Worm (Caenorhabditis elegans): ENCODE measurements around the gene Y39G8B.1.

ce11 chrII:13994934-13995333 lies 21.3 kb upstream of the Y39G8B.1 start, which contains the start of gene Y39G8B.7:
- TF ChIP-seq unc-62 (GFP tag; optimal IDR thresholded peaks at IDR 0.05 in 1 of 2) = no peak
- no peak for TF ChIP-seq unc-62 (tag; optimal IDR thresholded peaks at IDR 0.05)
- TF ChIP-seq ztf-7 (tag; optimal IDR thresholded peaks at IDR 0.05) = no peak
- TF ChIP-seq ztf-11 (tag; optimal IDR thresholded peaks at IDR 0.05) = no peak
- TF ChIP-seq ama-1 (optimal IDR thresholded peaks at IDR 0.05) = no peak
- TF ChIP-seq lin-1 (GFP tag; IDR thresholded peaks at IDR 0.05) = no peak
- TF ChIP-seq ces-1 (GFP tag; optimal IDR thresholded peaks at IDR 0.05) = no peak
- TF ChIP-seq pqm-1 (tag; optimal IDR thresholded peaks at IDR 0.05) = no peak
- TF ChIP-seq hlh-11 (tag; optimal IDR thresholded peaks at IDR 0.05) = no peak
- no peak for TF ChIP-seq R02D3.7 (tag; optimal IDR thresholded peaks at IDR 0.05)
- no peak for TF ChIP-seq unc-130 (GFP tag; optimal IDR thresholded peaks at IDR 0.05)

Measured in whole organism, L4 larva.